Fruit fly (Drosophila melanogaster): Measurements from ENCODE around the gene CG33489.

Gene CG33489

DNA sequence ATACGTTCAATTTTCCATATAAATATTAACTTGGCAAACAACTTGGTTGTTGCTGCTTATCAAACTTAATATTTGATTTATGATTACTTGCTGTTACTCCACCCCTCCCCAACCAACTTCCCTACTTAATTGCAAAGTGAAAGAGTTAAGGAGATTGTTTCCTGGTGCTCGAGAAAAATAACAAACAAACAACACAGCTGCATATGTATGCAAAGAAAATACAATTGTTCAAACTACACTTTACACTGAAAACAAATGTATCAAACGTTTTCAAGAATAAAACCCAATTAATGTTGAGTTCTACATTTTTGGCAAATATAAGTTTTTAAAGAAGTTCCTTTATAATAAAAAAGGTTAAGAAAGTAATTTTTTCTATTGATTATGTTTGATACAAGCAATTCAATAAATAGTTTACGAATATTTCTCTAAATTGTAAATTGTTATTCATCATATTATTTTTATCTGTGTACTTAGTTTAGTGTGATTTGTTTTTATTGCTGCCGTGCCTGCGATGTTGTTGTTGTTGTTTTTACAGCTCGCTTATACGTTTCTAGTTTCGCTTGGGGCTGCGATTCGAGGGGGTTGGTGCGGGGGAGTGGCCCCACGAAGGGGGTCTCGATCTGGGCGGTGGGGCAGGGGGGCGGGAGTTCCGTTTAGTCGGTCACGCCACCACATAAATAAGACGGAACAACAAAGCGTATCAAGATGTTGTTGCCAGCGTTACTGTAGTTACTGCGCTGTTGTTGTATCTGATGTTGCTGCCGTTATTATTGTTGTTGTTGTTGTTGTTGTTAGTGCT lies 21.0 kb downstream of the CG33489 start (continued):
- TF ChIP-seq CG4318 (GFP tag; optimal IDR thresholded peaks at IDR 0.05) (peak; percentile 67), CG32006 (GFP tag; optimal IDR thresholded peaks at IDR 0.05) (peak; percentile 81), Gug (GFP tag; IDR thresholded peaks at IDR 0.05) (no peak; the same call in none of the 2 replicates)

DNA sequence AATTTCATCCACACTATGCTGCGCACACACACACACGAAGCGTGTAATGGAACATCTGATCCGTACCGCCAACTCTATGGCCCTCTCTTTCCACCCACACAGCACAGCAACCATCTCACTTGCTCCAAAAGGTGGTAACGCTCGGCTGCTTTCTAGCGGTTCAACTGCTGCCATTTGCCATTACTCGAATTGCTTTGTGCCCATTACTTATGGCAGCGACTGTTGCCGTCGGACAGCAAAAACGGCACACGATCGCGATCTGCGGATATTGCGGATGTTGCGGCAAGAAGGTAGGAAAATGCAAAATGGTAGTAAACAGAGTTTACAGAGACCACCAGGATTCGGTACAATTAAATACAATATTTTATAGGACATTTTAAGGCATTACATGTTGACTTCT lies 22.0 kb downstream of the CG33489 start:
- TF ChIP-seq CG10631 (GFP tag; optimal IDR thresholded peaks at IDR 0.05) (no peak), CG34406 (GFP tag; optimal IDR thresholded peaks at IDR 0.05) (no peak), acj6 (GFP tag; optimal IDR thresholded peaks at IDR 0.05) (no peak), Ets96B (tag; optimal IDR thresholded peaks at IDR 0.05) (no peak), CG7368 (GFP tag; optimal IDR thresholded peaks at IDR 0.05) (no peak), Sox15 (GFP tag; optimal IDR thresholded peaks at IDR 0.05) (no peak), OdsH (GFP tag; optimal IDR thresholded peaks at IDR 0.05) (no peak), esn (GFP tag; optimal IDR thresholded peaks at IDR 0.05) (no peak)

DNA sequence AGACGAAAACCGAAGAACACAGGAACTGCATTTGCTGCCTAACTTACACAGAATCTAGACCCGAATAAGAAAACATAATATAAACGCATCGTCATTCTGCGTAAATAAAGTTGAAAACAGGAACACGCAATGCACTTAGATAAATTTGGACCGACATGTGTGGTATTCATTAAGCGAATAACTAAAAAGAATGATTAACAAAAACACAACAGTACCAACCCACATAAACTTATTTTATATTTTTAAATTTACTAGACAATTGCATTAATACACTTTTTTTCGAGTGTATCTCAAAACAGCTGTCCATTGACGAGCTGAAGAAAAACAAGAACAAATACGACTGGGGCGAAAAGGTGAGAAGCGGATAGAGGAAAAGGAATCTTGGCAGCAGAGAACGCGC lies 22.5 kb downstream of the CG33489 start:
- TF ChIP-seq CG34406 (GFP tag; optimal IDR thresholded peaks at IDR 0.05) (peak; percentile 25), lz (GFP tag; optimal IDR thresholded peaks at IDR 0.05) (peak; percentile 57), Ets21C (GFP tag; optimal IDR thresholded peaks at IDR 0.05) (peak; percentile 25), CG6808 (GFP tag; optimal IDR thresholded peaks at IDR 0.05) (peak; percentile 45), CG31627 (GFP tag; optimal IDR thresholded peaks at IDR 0.05) (peak; percentile 70), Hr4 (GFP tag; optimal IDR thresholded peaks at IDR 0.05) (peak; percentile 69), cyc (GFP tag; optimal IDR thresholded peaks at IDR 0.05) (peak; percentile 53), salr (GFP tag; optimal IDR thresholded peaks at IDR 0.05) (peak; percentile 13 to 57), Gug (GFP tag; IDR thresholded peaks at IDR 0.05) (no peak), CG6163 (GFP tag; IDR thresholded peaks at IDR 0.05) (peak; percentile 76), vri (GFP tag; optimal IDR thresholded peaks at IDR 0.05) (no peak), acj6 (GFP tag; optimal IDR thresholded peaks at IDR 0.05) (peak; percentile 68), CG10631 (GFP tag; optimal IDR thresholded peaks at IDR 0.05) (peak; percentile 65), fd59A (GFP tag; optimal IDR thresholded peaks at IDR 0.05) (peak; percentile 39), CG32006 (GFP tag; optimal IDR thresholded peaks at IDR 0.05) (peak; percentile 76), spab (GFP tag; optimal IDR thresholded peaks at IDR 0.05) (peak; percentile 49), net (GFP tag; optimal IDR thresholded peaks at IDR 0.05) (peak; percentile 63), Sox102F (GFP tag; optimal IDR thresholded peaks at IDR 0.05) (peak; percentile 69), svp (GFP tag) (peak; percentile 82), CG7368 (GFP tag; optimal IDR thresholded peaks at IDR 0.05) (peak; percentile 29), Eip78C (GFP tag) (peak; percentile 89), CG10669 (GFP tag; optimal IDR thresholded peaks at IDR 0.05) (peak; percentile 78), OdsH (GFP tag; optimal IDR thresholded peaks at IDR 0.05) (peak; percentile 61), ss (GFP tag; optimal IDR thresholded peaks at IDR 0.05) (peak; percentile 72 to 73), CG6854 (GFP tag; optimal IDR thresholded peaks at IDR 0.05) (no peak), achi (GFP tag; optimal IDR thresholded peaks at IDR 0.05) (peak; percentile 61), CG8119 (GFP tag; IDR thresholded peaks at IDR 0.05) (peak; percentile 64; the same call in 2 of the 3 replicates), CG8632 (GFP tag; optimal IDR thresholded peaks at IDR 0.05) (peak; percentile 42), fkh (GFP tag; optimal IDR thresholded peaks at IDR 0.05) (peak; percentile 54), CG6276 (GFP tag; optimal IDR thresholded peaks at IDR 0.05) (peak; percentile 54), Met (GFP tag; optimal IDR thresholded peaks at IDR 0.05) (peak; percentile 69), Hr39 (GFP tag; optimal IDR thresholded peaks at IDR 0.05) (peak; percentile 65), Hr38 (GFP tag; optimal IDR thresholded peaks at IDR 0.05) (no peak), Sox14 (GFP tag; optimal IDR thresholded peaks at IDR 0.05) (peak; percentile 51), CG3919 (GFP tag; optimal IDR thresholded peaks at IDR 0.05) (peak; percentile 76), CG11294 (GFP tag; IDR thresholded peaks at IDR 0.05) (peak; percentile 65), CG6792 (GFP tag; optimal IDR thresholded peaks at IDR 0.05) (peak; percentile 42), Eip75B (GFP tag; optimal IDR thresholded peaks at IDR 0.05) (peak; percentile 71), topi (GFP tag; optimal IDR thresholded peaks at IDR 0.05) (peak; percentile 69), esn (GFP tag; optimal IDR thresholded peaks at IDR 0.05) (peak; percentile 67), CG16779 (tag; optimal IDR thresholded peaks at IDR 0.05) (no peak), CG15336 (GFP tag; IDR thresholded peaks at IDR 0.05) (peak; percentile 77), CG4318 (GFP tag; optimal IDR thresholded peaks at IDR 0.05) (peak; percentile 43)

Measured in whole organism, prepupa.